Worm (Caenorhabditis elegans) whole organism, young adult: ENCODE results near the gene vha-13.
A peak's percentile ranks its signal among the peaks of the same experiment; 100 is the strongest.

Experiments used
- C06A6.2 ChIP-seq: fragments of 200-800 bp; sonication (Bioruptor generic); conservative IDR thresholded peaks from 2 replicates; pipeline ENCODE4 v1.3.6; 2022; ENCODE audit warnings: missing genetic modification characterization, missing compliant biosample characterization
- F22D6.2 ChIP-seq: sonication (generic microtip); optimal IDR thresholded peaks from 2 replicates; lab custom pipeline; 2016; ENCODE audit warnings: mild to moderate bottlenecking, missing genetic modification characterization, missing compliant biosample characterization
- Y79H2A.3 ChIP-seq: fragments of 200-800 bp; sonication (Bioruptor generic); conservative IDR thresholded peaks from 2 replicates; pipeline ENCODE4 v1.3.6; 2022; ENCODE audit warnings: missing genetic modification reagents, missing genetic modification characterization, missing compliant biosample characterization
- Y95B8A.8 ChIP-seq: fragments of 200-800 bp; sonication (Bioruptor generic); IDR thresholded peaks from 2 replicates; pipeline ENCODE4 v1.3.6; 2022; ENCODE audit warnings: missing genetic modification reagents, missing genetic modification characterization, missing compliant biosample characterization
- ZK185.1 ChIP-seq: sonication (generic microtip); optimal IDR thresholded peaks from 2 replicates; lab custom pipeline; 2016; ENCODE audit warnings: mild to moderate bottlenecking, missing genetic modification characterization, missing compliant biosample characterization; ENCODE audit not compliant: poor library complexity, severe bottlenecking
- ama-1 ChIP-seq, 3 experiments: fragments of 150-350 bp in 1 of 3; sonication (generic microtip) in 2 of 3; optimal IDR thresholded peaks; 2 replicates each; lab custom pipeline; 2014 to 2018; ENCODE audit warnings: missing biosample characterization in 2 of 3, missing genetic modification characterization in 2 of 3, missing genetic modification reagents in 2 of 3
- atf-7 ChIP-seq: sonication (generic microtip); optimal IDR thresholded peaks from 2 replicates; lab custom pipeline; 2017; ENCODE audit warnings: mild to moderate bottlenecking, missing genetic modification characterization, missing compliant biosample characterization
- athp-1 ChIP-seq: sonication (generic microtip); optimal IDR thresholded peaks from 2 replicates; lab custom pipeline; 2017; ENCODE audit warnings: mild to moderate bottlenecking, missing genetic modification characterization, missing compliant biosample characterization
- attf-5 ChIP-seq: fragments of 200-800 bp; sonication (Bioruptor generic); optimal IDR thresholded peaks from 2 replicates; lab custom pipeline; 2018; ENCODE audit warnings: mild to moderate bottlenecking, missing genetic modification characterization, missing compliant biosample characterization
- bed-2 ChIP-seq: fragments of 200-800 bp; sonication (Bioruptor generic); IDR thresholded peaks from 2 replicates; pipeline ENCODE4 v1.3.6; 2022; ENCODE audit warnings: missing genetic modification reagents, missing genetic modification characterization, missing compliant biosample characterization
- cebp-1 ChIP-seq, 2 experiments: fragments of 200-800 bp in 1 of 2; sonication (Bioruptor generic) in 1 of 2; sonication (generic microtip) in 1 of 2; IDR thresholded peaks in 1 of 2; optimal IDR thresholded peaks in 1 of 2; 2 replicates each; pipeline versions ENCODE4 v1.3.6 to Lab custom; 2017 to 2022; ENCODE audit warnings: missing compliant biosample characterization in 2 of 2, missing genetic modification characterization in 2 of 2, mild to moderate bottlenecking in 1 of 2, missing genetic modification reagents in 1 of 2, moderate library complexity in 1 of 2
- ceh-27 ChIP-seq: fragments of 200-800 bp; sonication (Bioruptor generic); optimal IDR thresholded peaks from 2 replicates; lab custom pipeline; 2018; ENCODE audit warnings: mild to moderate bottlenecking, missing genetic modification characterization, moderate library complexity, missing compliant biosample characterization
- ceh-79 ChIP-seq: sonication (generic microtip); optimal IDR thresholded peaks from 2 replicates; lab custom pipeline; 2017; ENCODE audit warnings: mild to moderate bottlenecking, missing genetic modification characterization, missing compliant biosample characterization
- chd-7 ChIP-seq: sonication (generic microtip); optimal IDR thresholded peaks from 2 replicates; lab custom pipeline; 2016; ENCODE audit warnings: mild to moderate bottlenecking, missing genetic modification characterization, moderate library complexity, missing compliant biosample characterization
- die-1 ChIP-seq: sonication (generic microtip); optimal IDR thresholded peaks from 2 replicates; lab custom pipeline; 2016; ENCODE audit warnings: missing genotype, mild to moderate bottlenecking, missing genetic modification characterization, missing compliant biosample characterization
- fkh-3 ChIP-seq: sonication (generic microtip); optimal IDR thresholded peaks from 2 replicates; lab custom pipeline; 2016; ENCODE audit warnings: mild to moderate bottlenecking, missing genetic modification characterization, missing compliant biosample characterization
- hlh-12 ChIP-seq: sonication (generic microtip); optimal IDR thresholded peaks from 2 replicates; lab custom pipeline; 2016; ENCODE audit warnings: missing genetic modification characterization, missing compliant biosample characterization
- hmg-1.2 ChIP-seq: fragments of 200-800 bp; sonication (Bioruptor generic); IDR thresholded peaks from 2 replicates; pipeline ENCODE4 v1.3.6; 2022; ENCODE audit warnings: missing genetic modification reagents, missing genetic modification characterization, missing compliant biosample characterization
- hrde-1 ChIP-seq: sonication (generic microtip); optimal IDR thresholded peaks from 2 replicates; lab custom pipeline; 2016; ENCODE audit warnings: missing genetic modification characterization, mild to moderate bottlenecking, missing compliant biosample characterization, moderate library complexity, missing genotype, missing genetic modification reagents, borderline replicate concordance
- let-607 ChIP-seq, 2 experiments: fragments of 200-800 bp in 1 of 2; sonication (Bioruptor generic) in 1 of 2; sonication (generic microtip) in 1 of 2; optimal IDR thresholded peaks; 2 replicates each; lab custom pipeline; 2016 to 2018; ENCODE audit warnings: mild to moderate bottlenecking in 2 of 2, missing compliant biosample characterization in 2 of 2, missing genetic modification characterization in 2 of 2, moderate library complexity in 2 of 2, missing genotype in 1 of 2
- lin-35 ChIP-seq, 3 experiments: fragments of 150-350 bp in 2 of 3; sonication (generic microtip) in 1 of 3; optimal IDR thresholded peaks; 2 replicates each; lab custom pipeline; 2014 to 2018; ENCODE audit warnings: missing biosample characterization in 3 of 3, missing genetic modification characterization in 3 of 3, missing genetic modification reagents in 3 of 3
- lin-40 ChIP-seq: sonication (generic microtip); optimal IDR thresholded peaks from 2 replicates; lab custom pipeline; 2016; ENCODE audit warnings: missing genetic modification characterization, mild to moderate bottlenecking, missing compliant biosample characterization, missing genotype, missing genetic modification reagents
- madf-10 ChIP-seq: sonication (generic microtip); optimal IDR thresholded peaks from 2 replicates; lab custom pipeline; 2016; ENCODE audit warnings: mild to moderate bottlenecking, missing genetic modification characterization, missing compliant biosample characterization
- mcd-1 ChIP-seq: fragments of 200-800 bp; sonication (Bioruptor generic); IDR thresholded peaks from 2 replicates; pipeline ENCODE4 v1.3.6; 2022; ENCODE audit warnings: missing genetic modification reagents, missing genetic modification characterization, missing compliant biosample characterization
- nfya-2 ChIP-seq: fragments of 200-800 bp; sonication (Bioruptor generic); IDR thresholded peaks from 2 replicates; pipeline ENCODE4 v1.3.6; 2022; ENCODE audit warnings: missing genetic modification reagents, missing genetic modification characterization, missing compliant biosample characterization
- nfyb-1 ChIP-seq: fragments of 200-800 bp; sonication (Bioruptor generic); IDR thresholded peaks from 2 replicates; pipeline ENCODE4 v1.3.6; 2022; ENCODE audit warnings: missing genetic modification reagents, missing genetic modification characterization, missing compliant biosample characterization
- nhr-120 ChIP-seq: fragments of 200-800 bp; sonication (Bioruptor generic); IDR thresholded peaks from 2 replicates; pipeline ENCODE4 v1.3.6; 2022; ENCODE audit warnings: missing genetic modification characterization, missing compliant biosample characterization
- nhr-27 ChIP-seq: fragments of 200-800 bp; sonication (Bioruptor generic); optimal IDR thresholded peaks from 2 replicates; lab custom pipeline; 2018; ENCODE audit warnings: mild to moderate bottlenecking, missing genetic modification characterization, moderate library complexity, missing compliant biosample characterization
- repo-1 ChIP-seq: sonication (generic microtip); optimal IDR thresholded peaks from 2 replicates; lab custom pipeline; 2017; ENCODE audit warnings: mild to moderate bottlenecking, missing genetic modification characterization, missing compliant biosample characterization
- sea-2 ChIP-seq: fragments of 200-800 bp; sonication (Bioruptor generic); IDR thresholded peaks from 2 replicates; pipeline ENCODE4 v1.3.6; 2022; ENCODE audit warnings: missing genetic modification characterization, missing compliant biosample characterization
- snpc-1.1 ChIP-seq: sonication (generic microtip); optimal IDR thresholded peaks from 2 replicates; lab custom pipeline; 2017; ENCODE audit warnings: missing genetic modification characterization, mild to moderate bottlenecking, missing compliant biosample characterization, antibody characterized with exemption, moderate library complexity, missing genotype, missing genetic modification reagents; ENCODE audit not compliant: insufficient read depth
- snpc-1.3 ChIP-seq: sonication (generic microtip); optimal IDR thresholded peaks from 2 replicates; lab custom pipeline; 2017; ENCODE audit warnings: missing genetic modification characterization, mild to moderate bottlenecking, missing compliant biosample characterization, antibody characterized with exemption, moderate library complexity, missing genotype, missing genetic modification reagents; ENCODE audit not compliant: insufficient read depth
- snpc-4 ChIP-seq, 5 experiments: fragments of 150-350 bp in 1 of 5; sonication (generic microtip) in 4 of 5; optimal IDR thresholded peaks; 2 replicates each; lab custom pipeline; 2014 to 2018; ENCODE audit warnings: missing genetic modification characterization in 5 of 5, missing biosample characterization in 3 of 5, antibody characterized with exemption in 2 of 5, mild to moderate bottlenecking in 2 of 5, missing compliant biosample characterization in 2 of 5, missing genotype in 2 of 5, moderate library complexity in 2 of 5, missing genetic modification reagents in 1 of 5
- tbp1 ChIP-seq: fragments of 200-800 bp; sonication (Bioruptor generic); optimal IDR thresholded peaks from 2 replicates; lab custom pipeline; 2018; ENCODE audit warnings: mild to moderate bottlenecking, missing genetic modification characterization, missing compliant biosample characterization
- tbx-9 ChIP-seq: sonication (generic microtip); optimal IDR thresholded peaks from 2 replicates; lab custom pipeline; 2016; ENCODE audit warnings: borderline replicate concordance, missing genetic modification characterization, inconsistent platforms, missing compliant biosample characterization
- tlf-1 ChIP-seq: fragments of 200-800 bp; sonication (Bioruptor generic); optimal IDR thresholded peaks from 2 replicates; lab custom pipeline; 2018; ENCODE audit warnings: mild to moderate bottlenecking, missing genetic modification characterization, missing compliant biosample characterization
- ztf-22 ChIP-seq: fragments of 200-800 bp; sonication (Bioruptor generic); optimal IDR thresholded peaks from 2 replicates; lab custom pipeline; 2018; ENCODE audit warnings: mild to moderate bottlenecking, missing genetic modification characterization, moderate library complexity, missing compliant biosample characterization
- ztf-26 ChIP-seq: sonication (generic microtip); optimal IDR thresholded peaks from 2 replicates; lab custom pipeline; 2017; ENCODE audit warnings: missing genetic modification characterization, missing compliant biosample characterization
- ztf-28 ChIP-seq: fragments of 200-800 bp; sonication (Bioruptor generic); IDR thresholded peaks from 2 replicates; pipeline ENCODE4 v1.3.6; 2022; ENCODE audit warnings: missing genetic modification reagents, missing genetic modification characterization, missing compliant biosample characterization

vha-13 gene

DNA sequence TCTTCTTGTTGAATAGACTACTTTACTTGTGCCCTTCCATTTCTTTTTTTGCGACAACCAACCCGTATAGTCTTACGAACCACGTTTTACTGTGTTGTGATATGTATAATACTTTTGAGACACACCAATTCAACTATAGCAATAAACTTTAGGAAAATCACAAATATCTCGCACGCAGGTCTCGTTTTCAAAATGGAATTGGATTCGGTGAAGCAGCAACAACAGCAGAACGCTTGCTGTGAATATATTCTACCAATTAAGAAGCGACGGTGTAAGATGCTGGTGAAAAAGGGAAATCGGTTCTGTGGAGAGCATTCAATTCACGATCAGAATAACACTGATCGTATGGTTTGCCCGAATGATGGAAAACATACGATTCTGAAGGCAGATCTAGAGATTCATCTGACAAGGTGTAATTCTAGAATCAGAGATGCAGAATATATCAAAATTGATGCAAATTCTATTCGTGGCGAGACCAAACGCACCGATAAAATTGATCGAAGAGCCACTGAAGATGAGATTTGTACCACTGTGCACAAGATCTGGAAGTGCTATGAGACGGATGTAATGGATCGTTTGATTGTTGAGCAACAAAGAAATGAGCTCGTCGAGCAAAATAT lies 2.9 kb downstream of the vha-13 start, which contains the start of gene Y49A3A.3 (continued):
- TF ChIP-seq Y95B8A.8 (GFP tag; lab: Robert Waterston, UW) (peak; percentile 5; the same call in 1 of the 2 replicates), tbp1 (GFP tag; lab: Kevin White, UChicago) (peak; percentile 54), ZK185.1 (tag; lab: Kevin White, UChicago) (peak; percentile 56), madf-10 (tag; lab: Kevin White, UChicago) (peak; percentile 34), hrde-1 (tag; lab: Kevin White, UChicago) (peak; percentile 63), cebp-1 (GFP tag; IDR thresholded peaks at IDR 0.05; lab: Robert Waterston, UW) (no peak), cebp-1 (tag; optimal IDR thresholded peaks at IDR 0.05; lab: Kevin White, UChicago) (peak; percentile 70), athp-1 (tag; lab: Kevin White, UChicago) (peak; percentile 88), chd-7 (tag; lab: Kevin White, UChicago) (peak; percentile 91), nfyb-1 (GFP tag; lab: Robert Waterston, UW) (peak; percentile 78), mcd-1 (GFP tag; lab: Robert Waterston, UW) (peak; percentile 49), repo-1 (tag; lab: Kevin White, UChicago) (peak; percentile 95), snpc-1.1 (tag; lab: Kevin White, UChicago) (peak; percentile 15), Y79H2A.3 (no peak; the same call in 1 of the 2 replicates), atf-7 (tag; lab: Kevin White, UChicago) (peak; percentile 84), nhr-27 (peak; percentile 88), C06A6.2 (GFP tag; lab: Robert Waterston, UW) (0 out of 2 replicates have a peak, but pooled peaks have one; percentile 13), snpc-4 (GFP tag; optimal IDR thresholded peaks at IDR 0.05; lab: Kevin White, UChicago) (no peak), snpc-4 (tag; optimal IDR thresholded peaks at IDR 0.05; lab: Kevin White, UChicago) (peak in 3 of 4 experiments; percentile 51 to 63 (median 59)), nhr-120 (no peak), ztf-22 (GFP tag; lab: Kevin White, UChicago) (peak; percentile 16), fkh-3 (peak; percentile 63), let-607 (tag; optimal IDR thresholded peaks at IDR 0.05; lab: Kevin White, UChicago) (peak; percentile 61 to 71), hmg-1.2 (GFP tag; lab: Robert Waterston, UW) (peak; percentile 23; the same call in 1 of the 2 replicates), hlh-12 (tag; lab: Kevin White, UChicago) (no peak), ceh-27 (GFP tag; lab: Kevin White, UChicago) (no peak), ceh-79 (tag; lab: Kevin White, UChicago) (peak; percentile 89), sea-2 (no peak), lin-35 (GFP tag; optimal IDR thresholded peaks at IDR 0.05; lab: Kevin White, UChicago) (peak in 1 of 3 experiments; percentile 23), lin-40 (peak; percentile 82), die-1 (tag; lab: Kevin White, UChicago) (peak; percentile 33), nfya-2 (GFP tag; lab: Robert Waterston, UW) (0 out of 2 replicates have a peak, but pooled peaks have one; percentile 22), tbx-9 (tag; lab: Kevin White, UChicago) (no peak), ztf-26 (tag; lab: Kevin White, UChicago) (peak; percentile 72), tlf-1 (GFP tag; lab: Kevin White, UChicago) (peak; percentile 87), F22D6.2 (tag; lab: Kevin White, UChicago) (peak; percentile 23), ztf-28 (no peak), snpc-1.3 (tag; lab: Kevin White, UChicago) (no peak), bed-2 (no peak), ama-1 (optimal IDR thresholded peaks at IDR 0.05; lab: Kevin White, UChicago) (peak; percentile 76), ama-1 (GFP tag; optimal IDR thresholded peaks at IDR 0.05; lab: Kevin White, UChicago) (peak in 1 of 2 experiments; percentile 80), attf-5 (peak; percentile 43)
